Worm (Caenorhabditis elegans): ENCODE results near the gene F16B4.6.

- TF ChIP-seq nhr-28 (tag; optimal IDR thresholded peaks at IDR 0.05): no peak
- no peak for TF ChIP-seq nhr-77 (tag; optimal IDR thresholded peaks at IDR 0.05)
- TF ChIP-seq nhr-237 (tag; optimal IDR thresholded peaks at IDR 0.05): no peak
- TF ChIP-seq unc-130 (tag; optimal IDR thresholded peaks at IDR 0.05): no peak
- no peak for TF ChIP-seq ama-1 (optimal IDR thresholded peaks at IDR 0.05)
- no peak for TF ChIP-seq snpc-4 (tag; optimal IDR thresholded peaks at IDR 0.05)
- no peak for TF ChIP-seq ceh-82 (tag; optimal IDR thresholded peaks at IDR 0.05)
- no peak for TF ChIP-seq swsn-7 (tag; optimal IDR thresholded peaks at IDR 0.05)
- TF ChIP-seq zag-1 (tag; optimal IDR thresholded peaks at IDR 0.05): no peak
- no peak for TF ChIP-seq aha-1 (tag; optimal IDR thresholded peaks at IDR 0.05)
- TF ChIP-seq egl-27 (tag; optimal IDR thresholded peaks at IDR 0.05): no peak
- no peak for TF ChIP-seq rnt-1 (tag; optimal IDR thresholded peaks at IDR 0.05)
- TF ChIP-seq elt-3 (tag; optimal IDR thresholded peaks at IDR 0.05): no peak
Measured at ce11 chrV:1631148-1631547, 44.1 kb downstream of the F16B4.6 start, which contains the start of gene Y46H3D.8.

Measured in whole organism, L1 larva.